Worm (Caenorhabditis elegans): Measurements from ENCODE around the gene C55C3.73.

Gene C55C3.73

ce11 chrIV:5654203-5654602 lies 49.0 kb downstream of the C55C3.73 start (continued):
- TF ChIP-seq nhr-120 (GFP tag; IDR thresholded peaks at IDR 0.05) = no peak
- TF ChIP-seq him-1 (tag; optimal IDR thresholded peaks at IDR 0.05) = no peak
- TF ChIP-seq efl-1 (GFP tag; optimal IDR thresholded peaks at IDR 0.05) = no peak
- TF ChIP-seq sptf-2 (GFP tag; optimal IDR thresholded peaks at IDR 0.05) = no peak
- peak; percentile 38 for TF ChIP-seq madf-10 (tag; optimal IDR thresholded peaks at IDR 0.05)
- no peak for TF ChIP-seq ceh-40 (GFP tag; IDR thresholded peaks at IDR 0.05)
- no peak for TF ChIP-seq zim-3 (tag; optimal IDR thresholded peaks at IDR 0.05)
- TF ChIP-seq pha-4 (tag; optimal IDR thresholded peaks at IDR 0.05) = peak; percentile 65
- TF ChIP-seq F10E7.11 (tag; optimal IDR thresholded peaks at IDR 0.05) = no peak
- TF ChIP-seq unc-62 (GFP tag; optimal IDR thresholded peaks at IDR 0.05) = no peak
- no peak for TF ChIP-seq T07F8.4 (tag; optimal IDR thresholded peaks at IDR 0.05)
- TF ChIP-seq B0019.2 (GFP tag; conservative IDR thresholded peaks at IDR 0.05) = no peak
- no peak for TF ChIP-seq Y56A3A.18 (GFP tag; IDR thresholded peaks at IDR 0.05)
- TF ChIP-seq ekl-4 (GFP tag; IDR thresholded peaks at IDR 0.05) = no peak
- no peak for TF ChIP-seq dpff-1 (tag; optimal IDR thresholded peaks at IDR 0.05)
- peak; percentile 21 for TF ChIP-seq nhr-90 (tag; optimal IDR thresholded peaks at IDR 0.05)
- no peak for TF ChIP-seq madf-3 (GFP tag; IDR thresholded peaks at IDR 0.05)
- no peak for TF ChIP-seq hmg-20 (GFP tag; IDR thresholded peaks at IDR 0.05)
- TF ChIP-seq F49E8.2 (tag; optimal IDR thresholded peaks at IDR 0.05; ENCODE audit: insufficient read depth) = no peak
- TF ChIP-seq snpc-3.4 (tag; optimal IDR thresholded peaks at IDR 0.05) = no peak
- no peak for TF ChIP-seq snpc-1.1 (tag; optimal IDR thresholded peaks at IDR 0.05; ENCODE audit: insufficient read depth)
- no peak for TF ChIP-seq ceh-91 (GFP tag; IDR thresholded peaks at IDR 0.05)
- no peak for TF ChIP-seq nfya-2 (GFP tag; IDR thresholded peaks at IDR 0.05)
- no peak for TF ChIP-seq ztf-3 (GFP tag; optimal IDR thresholded peaks at IDR 0.05)
- TF ChIP-seq atf-7 (tag; optimal IDR thresholded peaks at IDR 0.05) = peak; percentile 38
- no peak for TF ChIP-seq D2030.7 (GFP tag; IDR thresholded peaks at IDR 0.05)
- no peak for TF ChIP-seq somi-1 (GFP tag; optimal IDR thresholded peaks at IDR 0.05)
- TF ChIP-seq egrh-3 (GFP tag; IDR thresholded peaks at IDR 0.05) = no peak
- no peak for TF ChIP-seq egl-44 (GFP tag; IDR thresholded peaks at IDR 0.05)
- no peak for TF ChIP-seq hlh-12 (tag; optimal IDR thresholded peaks at IDR 0.05)
- no peak for TF ChIP-seq B0336.3 (GFP tag; IDR thresholded peaks at IDR 0.05)
- TF ChIP-seq mel-28 (tag; optimal IDR thresholded peaks at IDR 0.05; ENCODE audit: borderline replicate concordance) = no peak
- no peak for TF ChIP-seq madf-8 (GFP tag; conservative IDR thresholded peaks at IDR 0.05)
- TF ChIP-seq ztf-6 (GFP tag; IDR thresholded peaks at IDR 0.05) = no peak
- no peak for TF ChIP-seq Y79H2A.3 (GFP tag; conservative IDR thresholded peaks at IDR 0.05)
- no peak for TF ChIP-seq xnd-1 (tag; optimal IDR thresholded peaks at IDR 0.05)
- no peak for TF ChIP-seq ztf-25 (GFP tag; IDR thresholded peaks at IDR 0.05)
- TF ChIP-seq rcor-1 (GFP tag; IDR thresholded peaks at IDR 0.05) = no peak
- no peak for TF ChIP-seq F33H1.4 (GFP tag; IDR thresholded peaks at IDR 0.05)
- TF ChIP-seq ztf-18 (tag; optimal IDR thresholded peaks at IDR 0.05) = no peak

- TF ChIP-seq ceh-58 (GFP tag; IDR thresholded peaks at IDR 0.05) (no peak), Y56A3A.18 (GFP tag; IDR thresholded peaks at IDR 0.05) (peak; percentile 42; the same call in 1 of the 2 replicates)
Observed at ce11 chrIV:5653649-5654048, 49.6 kb downstream of the C55C3.73 start, which contains the start of gene clec-178. TSS of gene clec-178 (plus strand) at chrIV:5653949.
